Fruit fly (Drosophila melanogaster): ENCODE measurements around the gene CG18814.
A peak's percentile ranks its signal among the peaks of the same experiment; 100 is the strongest.

The CG18814 gene

dm6 chr3L:16328207-16328891 lies 41.3 kb upstream of the CG18814 start, which contains the start of gene CG13058 (continued):
- TF ChIP-seq Doc3 (GFP tag; IDR thresholded peaks at IDR 0.05; ENCODE audit: partially characterized antibody) (no peak), CG9876 (GFP tag; optimal IDR thresholded peaks at IDR 0.05) (no peak), CG17568 (GFP tag; optimal IDR thresholded peaks at IDR 0.05) (no peak), CG3163 (GFP tag; optimal IDR thresholded peaks at IDR 0.05) (no peak), CG30431 (GFP tag; optimal IDR thresholded peaks at IDR 0.05) (peak; percentile 27), Side (GFP tag; optimal IDR thresholded peaks at IDR 0.05) (no peak), CG15479 (GFP tag; optimal IDR thresholded peaks at IDR 0.05) (no peak), CG6813 (GFP tag; optimal IDR thresholded peaks at IDR 0.05) (no peak), MTF-1 (GFP tag; optimal IDR thresholded peaks at IDR 0.05; ENCODE audit: borderline replicate concordance) (peak; percentile 7), Camta (GFP tag; optimal IDR thresholded peaks at IDR 0.05) (no peak), CG10959 (GFP tag; IDR thresholded peaks at IDR 0.05) (no peak), CG7745 (tag; optimal IDR thresholded peaks at IDR 0.05) (no peak), CG4707 (GFP tag; optimal IDR thresholded peaks at IDR 0.05) (no peak), Fer3 (tag; optimal IDR thresholded peaks at IDR 0.05) (peak; percentile 59), CG31224 (GFP tag; IDR thresholded peaks at IDR 0.05) (no peak), Dfd (GFP tag; optimal IDR thresholded peaks at IDR 0.05) (no peak), Gsc (GFP tag; IDR thresholded peaks at IDR 0.05) (no peak), jigr1 (GFP tag; IDR thresholded peaks at IDR 0.05) (no peak), CG16863 (GFP tag; optimal IDR thresholded peaks at IDR 0.05) (peak; percentile 70), CG6654 (GFP tag; optimal IDR thresholded peaks at IDR 0.05) (no peak), Neu2 (GFP tag; optimal IDR thresholded peaks at IDR 0.05; ENCODE audit: borderline replicate concordance) (no peak), sob (GFP tag; IDR thresholded peaks at IDR 0.05) (no peak), ATbp (GFP tag; optimal IDR thresholded peaks at IDR 0.05) (no peak), da (GFP tag; optimal IDR thresholded peaks at IDR 0.05) (no peak), Bteb2 (GFP tag; optimal IDR thresholded peaks at IDR 0.05) (peak; percentile 42), Hr78 (GFP tag; optimal IDR thresholded peaks at IDR 0.05) (no peak), knrl (GFP tag; IDR thresholded peaks at IDR 0.05; ENCODE audit: partially characterized antibody) (no peak), tx (GFP tag; optimal IDR thresholded peaks at IDR 0.05) (peak; percentile 72), CG16779 (GFP tag; IDR thresholded peaks at IDR 0.05) (no peak), sna (GFP tag; IDR thresholded peaks at IDR 0.05; ENCODE audit: partially characterized antibody) (no peak), nerfin-1 (tag; optimal IDR thresholded peaks at IDR 0.05) (no peak), ro (GFP tag; IDR thresholded peaks at IDR 0.05) (no peak), CG12071 (GFP tag; optimal IDR thresholded peaks at IDR 0.05) (peak; percentile 56), org-1 (GFP tag; optimal IDR thresholded peaks at IDR 0.05) (peak; percentile 50), CG5245 (GFP tag; optimal IDR thresholded peaks at IDR 0.05) (peak; percentile 21), seq (GFP tag; IDR thresholded peaks at IDR 0.05) (peak; percentile 74), crc (GFP tag; optimal IDR thresholded peaks at IDR 0.05) (no peak), fu2 (GFP tag; optimal IDR thresholded peaks at IDR 0.05) (peak; percentile 47), CG10274 (GFP tag; optimal IDR thresholded peaks at IDR 0.05) (peak; percentile 5), zfh2 (GFP tag; optimal IDR thresholded peaks at IDR 0.05) (peak; percentile 42), abd-A (tag; optimal IDR thresholded peaks at IDR 0.05) (no peak), ken (GFP tag; IDR thresholded peaks at IDR 0.05) (0 out of 3 replicates have a peak, but pooled peaks have one; percentile 36), gcm2 (GFP tag; optimal IDR thresholded peaks at IDR 0.05) (no peak), CG5953 (GFP tag; IDR thresholded peaks at IDR 0.05) (no peak), Asciz (GFP tag; optimal IDR thresholded peaks at IDR 0.05) (no peak), CG6765 (GFP tag; optimal IDR thresholded peaks at IDR 0.05) (no peak), ara (GFP tag; IDR thresholded peaks at IDR 0.05) (no peak), CG17612 (GFP tag; IDR thresholded peaks at IDR 0.05) (no peak), CG10431 (GFP tag; optimal IDR thresholded peaks at IDR 0.05) (no peak), CTCF (GFP tag; optimal IDR thresholded peaks at IDR 0.05) (no peak), bowl (GFP tag; IDR thresholded peaks at IDR 0.05) (peak; percentile 77)

Measured in whole organism, embryonic.